Worm (Caenorhabditis elegans): Measurements from ENCODE around the gene cht-3.

The cht-3 gene

DNA sequence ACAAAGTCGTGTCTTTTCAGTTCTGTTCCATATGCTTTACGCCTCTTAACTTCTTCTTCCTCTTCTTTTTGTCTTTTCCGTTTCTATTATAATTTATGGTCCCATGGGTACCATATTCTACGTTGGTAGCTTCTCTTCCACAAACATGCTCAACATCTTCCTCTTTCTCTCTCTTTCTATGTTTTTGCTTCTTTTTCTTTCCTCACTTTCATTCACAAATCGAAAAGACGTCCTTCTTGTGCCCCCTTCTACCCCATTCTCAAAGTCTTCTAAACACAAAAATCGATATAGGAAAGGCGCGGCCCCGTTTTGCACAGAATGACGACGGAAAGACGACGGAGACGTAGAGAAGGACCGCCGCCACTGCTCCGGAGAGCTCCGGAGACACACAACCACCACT lies 44.7 kb upstream of the cht-3 start:
- TF ChIP-seq npax-4 (tag; optimal IDR thresholded peaks at IDR 0.05) (no peak), nfya-1 (tag; optimal IDR thresholded peaks at IDR 0.05) (peak; percentile 50), ceh-48 (tag; optimal IDR thresholded peaks at IDR 0.05) (peak; percentile 95), unc-55 (GFP tag; optimal IDR thresholded peaks at IDR 0.05) (peak; percentile 23), T23F11.4 (GFP tag; optimal IDR thresholded peaks at IDR 0.05) (no peak), ceh-31 (tag; optimal IDR thresholded peaks at IDR 0.05) (peak; percentile 45), unc-3 (GFP tag; conservative IDR thresholded peaks at IDR 0.05) (no peak), unc-3 (tag; optimal IDR thresholded peaks at IDR 0.05) (peak; percentile 52)

ce11 chrIV:6959483-6959882 lies 43.9 kb upstream of the cht-3 start:
- TF ChIP-seq hlh-6 (tag; optimal IDR thresholded peaks at IDR 0.05) (no peak), ceh-34 (tag; optimal IDR thresholded peaks at IDR 0.05) (no peak), unc-42 (tag; optimal IDR thresholded peaks at IDR 0.05) (peak; percentile 95)

ce11 chrIV:6964508-6964907 lies 38.9 kb upstream of the cht-3 start, which contains the start of gene B0478.3:
Gene B0478.3, minus strand, starts transcription at chrIV:6964608.
- TF ChIP-seq ceh-24 (tag; optimal IDR thresholded peaks at IDR 0.05) (no peak), syd-9 (tag; optimal IDR thresholded peaks at IDR 0.05) (no peak), hlh-15 (tag; optimal IDR thresholded peaks at IDR 0.05) (no peak), ceh-2 (tag; optimal IDR thresholded peaks at IDR 0.05) (no peak), tbx-2 (tag; optimal IDR thresholded peaks at IDR 0.05) (no peak), eyg-1 (tag; optimal IDR thresholded peaks at IDR 0.05) (no peak), nhr-11 (tag; optimal IDR thresholded peaks at IDR 0.05) (no peak), pros-1 (tag; optimal IDR thresholded peaks at IDR 0.05) (no peak), dmd-4 (tag; optimal IDR thresholded peaks at IDR 0.05; ENCODE audit: borderline replicate concordance) (no peak), pax-1 (tag; optimal IDR thresholded peaks at IDR 0.05) (no peak), fax-1 (tag; optimal IDR thresholded peaks at IDR 0.05) (no peak), pha-2 (tag; optimal IDR thresholded peaks at IDR 0.05) (no peak), nfya-1 (tag; optimal IDR thresholded peaks at IDR 0.05) (no peak), sox-4 (tag; optimal IDR thresholded peaks at IDR 0.05) (no peak)

ce11 chrIV:6965192-6965591 lies 38.2 kb upstream of the cht-3 start, which contains the start of gene ZK381.2:
Gene ZK381.2, plus strand, starts transcription at chrIV:6965492.
- TF ChIP-seq ceh-2 (tag; optimal IDR thresholded peaks at IDR 0.05), result no peak
- no peak for TF ChIP-seq ttx-3 (tag; optimal IDR thresholded peaks at IDR 0.05)
- no peak for TF ChIP-seq hlh-13 (GFP tag; optimal IDR thresholded peaks at IDR 0.05)
- TF ChIP-seq sdc-2 (tag; optimal IDR thresholded peaks at IDR 0.05), result no peak
- TF ChIP-seq pag-3 (tag; optimal IDR thresholded peaks at IDR 0.05; ENCODE audit: borderline replicate concordance), result no peak
- no peak for TF ChIP-seq ahr-1 (tag; optimal IDR thresholded peaks at IDR 0.05)
- no peak for TF ChIP-seq lin-11 (tag; optimal IDR thresholded peaks at IDR 0.05)
- TF ChIP-seq che-1 (tag; optimal IDR thresholded peaks at IDR 0.05), result no peak
- no peak for TF ChIP-seq hlh-15 (tag; optimal IDR thresholded peaks at IDR 0.05)
- TF ChIP-seq lim-6 (tag; optimal IDR thresholded peaks at IDR 0.05), result no peak

- TF ChIP-seq ceh-19 (GFP tag; optimal IDR thresholded peaks at IDR 0.05), result no peak
- no peak for TF ChIP-seq rnt-1 (tag; optimal IDR thresholded peaks at IDR 0.05)
- TF ChIP-seq elt-2 (tag; optimal IDR thresholded peaks at IDR 0.05), result no peak
- no peak for TF ChIP-seq pha-2 (tag; optimal IDR thresholded peaks at IDR 0.05)
- TF ChIP-seq nhr-232 (tag; optimal IDR thresholded peaks at IDR 0.05), result no peak
- no peak for TF ChIP-seq hlh-30 (tag; optimal IDR thresholded peaks at IDR 0.05; ENCODE audit: insufficient read depth)
- TF ChIP-seq unc-86 (tag; optimal IDR thresholded peaks at IDR 0.05), result no peak
- TF ChIP-seq hlh-13 (GFP tag; optimal IDR thresholded peaks at IDR 0.05), result no peak
- TF ChIP-seq ets-4 (tag; optimal IDR thresholded peaks at IDR 0.05), result no peak
- no peak for TF ChIP-seq unc-3 (GFP tag; conservative IDR thresholded peaks at IDR 0.05)
- TF ChIP-seq unc-3 (tag; optimal IDR thresholded peaks at IDR 0.05), result no peak
- TF ChIP-seq ceh-14 (tag; optimal IDR thresholded peaks at IDR 0.05), result no peak
- TF ChIP-seq ceh-48 (tag; optimal IDR thresholded peaks at IDR 0.05), result no peak
- no peak for TF ChIP-seq ztf-16 (tag; optimal IDR thresholded peaks at IDR 0.05)
- TF ChIP-seq nfya-1 (tag; optimal IDR thresholded peaks at IDR 0.05), result no peak
Measured at ce11 chrIV:6970271-6970670, 33.2 kb upstream of the cht-3 start, which contains the start of gene ZK381.8. Gene ZK381.8, minus strand, starts transcription at chrIV:6970371.

All from whole organism, late embryonic.